Fruit fly (Drosophila melanogaster) whole organism, wandering third instar larva: ENCODE results near the gene Usp1.

Experiments
- Abd-B ChIP-seq: fragments of >200 bp; optimal IDR thresholded peaks from 2 replicates; lab custom pipeline; 2017; ENCODE audit warnings: missing biosample characterization, missing genetic modification characterization
- CG9705 ChIP-seq: fragments of 200-800 bp; sonication (Bioruptor generic); optimal IDR thresholded peaks from 2 replicates; lab custom pipeline; 2018; ENCODE audit warnings: missing biosample characterization, mild to moderate bottlenecking, missing genetic modification characterization
- CrebA ChIP-seq: fragments of 200-800 bp; sonication (Bioruptor generic); optimal IDR thresholded peaks from 2 replicates; lab custom pipeline; 2016; ENCODE audit warnings: missing biosample characterization, mild to moderate bottlenecking, missing genetic modification characterization, borderline replicate concordance
- Dfd ChIP-seq: fragments of >200 bp; optimal IDR thresholded peaks from 2 replicates; lab custom pipeline; 2017; ENCODE audit warnings: missing biosample characterization, missing genetic modification characterization
- Dif ChIP-seq: fragments of 200-275, 200-300 bp; sonication (Bioruptor generic); optimal IDR thresholded peaks from 2 replicates; lab custom pipeline; 2018; ENCODE audit warnings: missing biosample characterization, missing genetic modification characterization; ENCODE audit not compliant: partially characterized antibody
- GATAd ChIP-seq: sonication (Bioruptor generic); optimal IDR thresholded peaks from 2 replicates; lab custom pipeline; 2016; ENCODE audit warnings: missing biosample characterization, missing genetic modification characterization
- HLH106 ChIP-seq: fragments of 200-800 bp; optimal IDR thresholded peaks from 3 replicates; lab custom pipeline; 2019; ENCODE audit warnings: missing biosample characterization, mild to moderate bottlenecking, missing genetic modification characterization, moderate library complexity
- Hr78 ChIP-seq: fragments of >200 bp; optimal IDR thresholded peaks from 2 replicates; lab custom pipeline; 2017; ENCODE audit warnings: missing biosample characterization, missing genetic modification characterization
- Hr83 ChIP-seq: fragments of 200-300 bp; sonication (Bioruptor generic); optimal IDR thresholded peaks from 2 replicates; lab custom pipeline; 2016; ENCODE audit warnings: missing biosample characterization, mild to moderate bottlenecking, missing genetic modification characterization, moderate library complexity; ENCODE audit not compliant: poor library complexity, severe bottlenecking
- Jra ChIP-seq: sonication (Bioruptor generic); optimal IDR thresholded peaks from 2 replicates; lab custom pipeline; 2016; ENCODE audit warnings: missing biosample characterization, missing genetic modification characterization
- Mio ChIP-seq: sonication (Bioruptor generic); optimal IDR thresholded peaks from 2 replicates; lab custom pipeline; 2016; ENCODE audit warnings: missing biosample characterization, missing genetic modification characterization
- Myc ChIP-seq: fragments of >200 bp; optimal IDR thresholded peaks from 2 replicates; lab custom pipeline; 2017
- N ChIP-seq: fragments of >200 bp; optimal IDR thresholded peaks from 2 replicates; lab custom pipeline; 2018; ENCODE audit warnings: missing biosample characterization, missing external identifiers, missing genetic modification characterization
- OdsH ChIP-seq: fragments of 200-800 bp; sonication (Bioruptor generic); optimal IDR thresholded peaks from 2 replicates; lab custom pipeline; 2016; ENCODE audit warnings: missing biosample characterization, mild to moderate bottlenecking, missing genetic modification characterization
- Rel ChIP-seq, 2 experiments: fragments of 200-800 bp; sonication (Bioruptor generic) in 1 of 2; optimal IDR thresholded peaks; 2 replicates in 1 of 2; 3 replicates in 1 of 2; lab custom pipeline; 2016 to 2019; ENCODE audit warnings: mild to moderate bottlenecking in 2 of 2, missing biosample characterization in 2 of 2, missing genetic modification characterization in 2 of 2, moderate library complexity in 1 of 2
- Sp1 ChIP-seq: fragments of 200-800 bp; sonication (Bioruptor generic); optimal IDR thresholded peaks from 3 replicates; lab custom pipeline; 2019; ENCODE audit warnings: missing biosample characterization, mild to moderate bottlenecking, missing genetic modification characterization, moderate library complexity
- Vsx2 ChIP-seq: fragments of 200-300, 225-300 bp; sonication (Bioruptor generic); optimal IDR thresholded peaks from 2 replicates; lab custom pipeline; 2018; ENCODE audit warnings: missing biosample characterization, missing genetic modification characterization; ENCODE audit not compliant: partially characterized antibody
- br ChIP-seq: fragments of 200-800 bp; sonication (Bioruptor generic); optimal IDR thresholded peaks from 2 replicates; lab custom pipeline; 2016; ENCODE audit warnings: missing biosample characterization, missing genetic modification characterization
- brk ChIP-seq: fragments of 200-800 bp; sonication (Bioruptor generic); optimal IDR thresholded peaks from 2 replicates; lab custom pipeline; 2016; ENCODE audit warnings: missing biosample characterization, mild to moderate bottlenecking, missing genetic modification characterization
- dl ChIP-seq, 2 experiments: fragments of 175-275, 200-275 bp in 1 of 2; fragments of 200-275 bp in 1 of 2; sonication (Bioruptor generic); optimal IDR thresholded peaks; lab custom pipeline; 2018; ENCODE audit warnings: mild to moderate bottlenecking in 2 of 2, missing biosample characterization in 2 of 2, missing genetic modification characterization in 2 of 2, moderate library complexity in 2 of 2; ENCODE audit not compliant: partially characterized antibody in 2 of 2, insufficient read depth in 1 of 2
- dmrt93B ChIP-seq: fragments of 200-800 bp; sonication (Bioruptor generic); optimal IDR thresholded peaks from 2 replicates; lab custom pipeline; 2018; ENCODE audit warnings: missing biosample characterization, mild to moderate bottlenecking, missing genetic modification characterization
- dsf ChIP-seq: sonication (Bioruptor generic); optimal IDR thresholded peaks from 2 replicates; lab custom pipeline; 2016; ENCODE audit warnings: missing biosample characterization, missing genetic modification characterization, borderline replicate concordance
- ey ChIP-seq: fragments of 200-800 bp; sonication (Bioruptor generic); optimal IDR thresholded peaks from 2 replicates; lab custom pipeline; 2016; ENCODE audit warnings: missing biosample characterization, missing genetic modification characterization
- foxo ChIP-seq, 2 experiments: fragments of 200-800 bp; sonication (Bioruptor generic); optimal IDR thresholded peaks; 2 replicates in 1 of 2; 3 replicates in 1 of 2; lab custom pipeline; 2016 to 2017; ENCODE audit warnings: missing biosample characterization in 2 of 2, missing genetic modification characterization in 2 of 2
- fru ChIP-seq: fragments of 200-800 bp; sonication (Bioruptor generic); optimal IDR thresholded peaks from 3 replicates; lab custom pipeline; 2016; ENCODE audit warnings: missing biosample characterization, mild to moderate bottlenecking, missing genetic modification characterization
- h ChIP-seq: fragments of 200-800 bp; sonication (Bioruptor generic); optimal IDR thresholded peaks from 3 replicates; lab custom pipeline; 2016; ENCODE audit warnings: missing biosample characterization, mild to moderate bottlenecking, missing genetic modification characterization
- jim ChIP-seq: fragments of 175-275, 200-325 bp; sonication (Bioruptor generic); optimal IDR thresholded peaks from 2 replicates; lab custom pipeline; 2016; ENCODE audit warnings: missing biosample characterization, mild to moderate bottlenecking, missing genetic modification characterization
- lola ChIP-seq: fragments of >200 bp; optimal IDR thresholded peaks from 2 replicates; lab custom pipeline; 2017; ENCODE audit warnings: missing biosample characterization, missing genetic modification characterization
- pan ChIP-seq: fragments of >200 bp; optimal IDR thresholded peaks from 2 replicates; lab custom pipeline; 2017
- rgr ChIP-seq: fragments of 200-800 bp; sonication (Bioruptor generic); optimal IDR thresholded peaks from 3 replicates; lab custom pipeline; 2016; ENCODE audit warnings: missing biosample characterization, mild to moderate bottlenecking, missing genetic modification characterization
- sage ChIP-seq: fragments of 200-800 bp; sonication (Bioruptor generic); optimal IDR thresholded peaks from 2 replicates; lab custom pipeline; 2016; ENCODE audit warnings: missing biosample characterization, mild to moderate bottlenecking, missing genetic modification characterization
- sv ChIP-seq: fragments of 200-800 bp; sonication (Bioruptor generic); optimal IDR thresholded peaks from 3 replicates; lab custom pipeline; 2016; ENCODE audit warnings: missing biosample characterization, missing genetic modification characterization
- tai ChIP-seq: sonication (Bioruptor generic); optimal IDR thresholded peaks from 2 replicates; lab custom pipeline; 2016; ENCODE audit warnings: missing biosample characterization, missing genetic modification characterization
- usp ChIP-seq: fragments of >200 bp; optimal IDR thresholded peaks from 2 replicates; lab custom pipeline; 2017; ENCODE audit warnings: missing biosample characterization, missing genetic modification characterization
- woc ChIP-seq: sonication (Bioruptor generic); optimal IDR thresholded peaks from 2 replicates; lab custom pipeline; 2016; ENCODE audit warnings: missing biosample characterization, mild to moderate bottlenecking, missing genetic modification characterization

Gene Usp1

dm6 chr3R:29204033-29204432 lies 24.9 kb upstream of the Usp1 start, which contains the start of gene Cyt-c1L:
Gene Cyt-c1L, minus strand, starts transcription at chr3R:29204133.
- TF ChIP-seq pan (lab: Kevin White, UChicago) (no peak), usp (GFP tag; lab: Kevin White, UChicago) (no peak), Myc (lab: Kevin White, UChicago) (no peak), lola (no peak), CrebA (no peak), Hr78 (GFP tag; lab: Kevin White, UChicago) (no peak), Jra (GFP tag; lab: Kevin White, UChicago) (no peak), Dfd (no peak), dl (GFP tag; optimal IDR thresholded peaks at IDR 0.05; lab: Kevin White, UChicago; ENCODE audit: insufficient read depth in 1 of 2, partially characterized antibody in 2 of 2) (no peak), tai (no peak), sage (GFP tag; lab: Kevin White, UChicago) (no peak)

dm6 chr3R:29204612-29205480 lies 24.1 kb upstream of the Usp1 start:
- TF ChIP-seq sv (GFP tag; lab: Kevin White, UChicago) (peak; percentile 50), dl (GFP tag; optimal IDR thresholded peaks at IDR 0.05; lab: Kevin White, UChicago; ENCODE audit: insufficient read depth in 1 of 2, partially characterized antibody in 2 of 2) (no peak)

dm6 chr3R:29206198-29207011 lies 22.6 kb upstream of the Usp1 start:
- TF ChIP-seq Abd-B: no peak
- TF ChIP-seq brk (GFP tag; lab: Kevin White, UChicago): peak; percentile 31
- TF ChIP-seq Vsx2 (GFP tag; lab: Kevin White, UChicago): peak; percentile 41
- peak; percentile 10 for TF ChIP-seq sage (GFP tag; lab: Kevin White, UChicago)
- TF ChIP-seq Sp1: no peak
- peak; percentile 20 for TF ChIP-seq Dif (GFP tag; lab: Kevin White, UChicago)
- TF ChIP-seq Rel (GFP tag; optimal IDR thresholded peaks at IDR 0.05; lab: Kevin White, UChicago): peak; percentile 2
- no peak for TF ChIP-seq Rel (tag; optimal IDR thresholded peaks at IDR 0.05; lab: Kevin White, UChicago)

- TF ChIP-seq N (GFP tag; lab: Kevin White, UChicago): peak; percentile 56
- TF ChIP-seq Mio (GFP tag; lab: Kevin White, UChicago): no peak
- TF ChIP-seq Jra (GFP tag; lab: Kevin White, UChicago): peak; percentile 9
- peak; percentile 88 for TF ChIP-seq Sp1
- no peak for TF ChIP-seq Dif (GFP tag; lab: Kevin White, UChicago)
- TF ChIP-seq pan (lab: Kevin White, UChicago): no peak
- TF ChIP-seq Hr83: no peak
- peak; percentile 63 for TF ChIP-seq br
- no peak for TF ChIP-seq GATAd (GFP tag; lab: Kevin White, UChicago)
- TF ChIP-seq usp (GFP tag; lab: Kevin White, UChicago): no peak
- TF ChIP-seq Myc (lab: Kevin White, UChicago): no peak
- TF ChIP-seq tai: no peak
- TF ChIP-seq dl (GFP tag; optimal IDR thresholded peaks at IDR 0.05; lab: Kevin White, UChicago; ENCODE audit: insufficient read depth in 1 of 2, partially characterized antibody in 2 of 2): peak in 1 of 2 experiments; percentile 18
- TF ChIP-seq ey (GFP tag; lab: Kevin White, UChicago): peak; percentile 72
- peak; percentile 50 for TF ChIP-seq woc
- TF ChIP-seq h (GFP tag; lab: Kevin White, UChicago): peak; percentile 87
- TF ChIP-seq OdsH (GFP tag; lab: Kevin White, UChicago): peak; percentile 82
- TF ChIP-seq Abd-B: no peak
- peak; percentile 52 for TF ChIP-seq brk (GFP tag; lab: Kevin White, UChicago)
- peak; percentile 92 for TF ChIP-seq HLH106
- no peak for TF ChIP-seq Hr78 (GFP tag; lab: Kevin White, UChicago)
- peak; percentile 80 for TF ChIP-seq dmrt93B
- TF ChIP-seq jim (GFP tag; lab: Kevin White, UChicago): no peak
- no peak for TF ChIP-seq lola
- no peak for TF ChIP-seq sv (GFP tag; lab: Kevin White, UChicago)
- peak; percentile 80 for TF ChIP-seq fru (GFP tag; lab: Kevin White, UChicago)
- TF ChIP-seq rgr (GFP tag; lab: Kevin White, UChicago): peak; percentile 80
- no peak for TF ChIP-seq Vsx2 (GFP tag; lab: Kevin White, UChicago)
- TF ChIP-seq CG9705 (GFP tag; lab: Kevin White, UChicago): peak; percentile 86
- peak in 1 of 2 experiments; percentile 85 for TF ChIP-seq foxo (GFP tag; optimal IDR thresholded peaks at IDR 0.05; lab: Kevin White, UChicago)
- TF ChIP-seq dsf (GFP tag; lab: Kevin White, UChicago): peak; percentile 42
- peak; percentile 55 for TF ChIP-seq Dfd
- TF ChIP-seq Rel (GFP tag; optimal IDR thresholded peaks at IDR 0.05; lab: Kevin White, UChicago): no peak
- peak; percentile 68 for TF ChIP-seq Rel (tag; optimal IDR thresholded peaks at IDR 0.05; lab: Kevin White, UChicago)
- no peak for TF ChIP-seq CrebA
- peak; percentile 76 for TF ChIP-seq sage (GFP tag; lab: Kevin White, UChicago)
These were observed 21.8 kb upstream of the Usp1 start for dm6 chr3R:29207012-29207656.
